Fruit fly (Drosophila melanogaster) whole organism: ENCODE results near the gene Drsl5.

ENCODE experiments used
- EcR ChIP-seq, 2 experiments: fragments of >200 bp; optimal IDR thresholded peaks; 2 replicates each; lab custom pipeline; 2017; ENCODE audit warnings: missing biosample characterization in 2 of 2, missing genetic modification characterization in 2 of 2, missing genetic modification reagents in 2 of 2
- pan ChIP-seq: fragments of >200 bp; optimal IDR thresholded peaks from 2 replicates; lab custom pipeline; 2017
- usp ChIP-seq: fragments of >200 bp; optimal IDR thresholded peaks from 2 replicates; lab custom pipeline; 2017; ENCODE audit warnings: missing biosample characterization, missing genetic modification characterization, mixed read lengths

dm6 chr3L:3351814-3352359, 35.3 kb downstream of the Drsl5 start:
- TF ChIP-seq pan (lab: Kevin White, UChicago) (no peak), EcR (GFP tag; optimal IDR thresholded peaks at IDR 0.05; lab: Kevin White, UChicago) (no peak), usp (GFP tag; lab: Kevin White, UChicago) (no peak)
